Worm (Caenorhabditis elegans) whole organism, L4 larva: ENCODE results near the gene H25P19.1.

ENCODE experiments used
- T26A8.4 ChIP-seq: fragments of 200-800 bp; sonication (Bioruptor generic); IDR thresholded peaks from 2 replicates; pipeline ENCODE4 v1.3.6; 2022; ENCODE audit warnings: missing genetic modification characterization, missing compliant biosample characterization
- dmd-8 ChIP-seq: fragments of 200-800 bp; sonication (Bioruptor generic); IDR thresholded peaks from 2 replicates; pipeline ENCODE4 v1.3.6; 2022; ENCODE audit warnings: missing genetic modification characterization, missing compliant biosample characterization

DNA sequence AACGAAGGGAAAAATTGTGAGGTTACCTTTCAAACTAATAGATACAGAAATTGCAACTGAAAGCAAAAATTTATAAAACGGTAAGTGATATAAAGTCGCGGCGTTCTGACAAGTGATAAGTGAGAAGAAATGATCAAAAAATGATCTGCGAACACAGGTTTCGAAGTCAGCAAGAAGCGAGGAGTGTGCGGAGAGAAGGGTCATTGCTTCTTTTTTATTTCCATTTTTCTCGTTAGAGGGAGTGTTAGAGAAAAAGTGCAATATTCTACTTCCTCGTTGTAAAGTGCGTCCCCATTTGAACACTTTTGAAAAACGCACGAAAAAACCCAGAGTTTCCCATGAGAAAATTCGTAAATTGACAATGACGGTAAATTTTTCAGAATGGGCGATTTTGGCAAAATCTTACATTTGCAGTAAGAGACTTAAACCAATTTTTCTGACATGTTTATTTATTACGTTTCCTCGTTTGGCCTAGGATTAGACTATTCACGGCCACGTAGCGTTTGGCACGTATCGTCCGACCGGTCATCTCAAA, 10.9 kb upstream of the H25P19.1 start, which contains the start of the genes fbxa-72 and srx-21:
- TF ChIP-seq dmd-8 (GFP tag; lab: Robert Waterston, UW) (no peak), T26A8.4 (GFP tag; lab: Robert Waterston, UW) (no peak)
